Worm (Caenorhabditis elegans) whole organism, young adult: Measurements from ENCODE around the gene M163.8.

Experiments
- B0035.1 ChIP-seq: sonication (generic microtip); optimal IDR thresholded peaks from 2 replicates; lab custom pipeline; 2016; ENCODE audit warnings: missing genetic modification characterization, mild to moderate bottlenecking, missing compliant biosample characterization, missing genotype, missing genetic modification reagents
- cebp-1 ChIP-seq, 2 experiments: fragments of 200-800 bp in 1 of 2; sonication (Bioruptor generic) in 1 of 2; sonication (generic microtip) in 1 of 2; IDR thresholded peaks in 1 of 2; optimal IDR thresholded peaks in 1 of 2; 2 replicates each; pipeline versions ENCODE4 v1.3.6 to Lab custom; 2017 to 2022; ENCODE audit warnings: missing compliant biosample characterization in 2 of 2, missing genetic modification characterization in 2 of 2, mild to moderate bottlenecking in 1 of 2, missing genetic modification reagents in 1 of 2, moderate library complexity in 1 of 2
- ekl-4 ChIP-seq: fragments of 200-800 bp; sonication (Bioruptor generic); IDR thresholded peaks from 2 replicates; pipeline ENCODE4 v1.3.6; 2022; ENCODE audit warnings: missing genetic modification reagents, missing genetic modification characterization, missing compliant biosample characterization
- him-1 ChIP-seq: sonication (generic microtip); optimal IDR thresholded peaks from 2 replicates; lab custom pipeline; 2016; ENCODE audit warnings: missing genotype, missing genetic modification reagents, missing genetic modification characterization, missing compliant biosample characterization
- lin-26 ChIP-seq: fragments of 200-800 bp; sonication (Bioruptor generic); IDR thresholded peaks from 2 replicates; pipeline ENCODE4 v1.3.6; 2022; ENCODE audit warnings: missing genetic modification reagents, missing genetic modification characterization, missing compliant biosample characterization
- nhr-120 ChIP-seq: fragments of 200-800 bp; sonication (Bioruptor generic); IDR thresholded peaks from 2 replicates; pipeline ENCODE4 v1.3.6; 2022; ENCODE audit warnings: missing genetic modification characterization, missing compliant biosample characterization
- nhr-90 ChIP-seq: sonication (generic microtip); optimal IDR thresholded peaks from 2 replicates; lab custom pipeline; 2016; ENCODE audit warnings: missing genotype, mild to moderate bottlenecking, missing genetic modification characterization, missing compliant biosample characterization

- TF ChIP-seq ekl-4 (GFP tag; lab: Robert Waterston, UW) (no peak), him-1 (tag; lab: Kevin White, UChicago) (no peak), lin-26 (no peak), nhr-120 (no peak), cebp-1 (GFP tag; IDR thresholded peaks at IDR 0.05; lab: Robert Waterston, UW) (no peak), cebp-1 (tag; optimal IDR thresholded peaks at IDR 0.05; lab: Kevin White, UChicago) (peak; percentile 45), nhr-90 (tag; lab: Kevin White, UChicago) (no peak), B0035.1 (no peak)
Measured at ce11 chrX:14508823-14509259, 23.9 kb downstream of the M163.8 start.
